Fruit fly (Drosophila melanogaster): ENCODE data around the gene Apc.

dm6 chr3R:28846877-28847529 lies 2.5 kb upstream of the Apc start:
- TF ChIP-seq kay (GFP tag; ENCODE audit: borderline replicate concordance): peak; percentile 26
- no peak for TF ChIP-seq CG7045 (GFP tag; optimal IDR thresholded peaks at IDR 0.05)
- TF ChIP-seq CG7101 (tag; optimal IDR thresholded peaks at IDR 0.05): no peak

Data from whole organism, adult.